Worm (Caenorhabditis elegans): ENCODE data around the gene T05C3.2.

The T05C3.2 gene

ce11 chrV:5493447-5493846 is at the start of gene T05C3.2:
T05C3.2 (plus strand) TSS chrV:5493747.
- TF ChIP-seq syd-9 (tag; optimal IDR thresholded peaks at IDR 0.05) (no peak), ceh-22 (tag; optimal IDR thresholded peaks at IDR 0.05) (no peak), ceh-14 (tag; optimal IDR thresholded peaks at IDR 0.05) (no peak), unc-86 (tag; optimal IDR thresholded peaks at IDR 0.05) (no peak), elt-4 (tag; optimal IDR thresholded peaks at IDR 0.05) (no peak)

ce11 chrV:5444037-5444436 is 49.5 kb upstream of the T05C3.2 start:
- no peak for TF ChIP-seq ceh-22 (tag; optimal IDR thresholded peaks at IDR 0.05)

ce11 chrV:5445839-5446238 is 47.7 kb upstream of the T05C3.2 start, which contains the start of gene F08F3.1:
F08F3.1 (plus strand) TSS chrV:5446139.
- TF ChIP-seq ceh-30 (tag; optimal IDR thresholded peaks at IDR 0.05), result no peak
- TF ChIP-seq hlh-15 (tag; optimal IDR thresholded peaks at IDR 0.05), result no peak
- no peak for TF ChIP-seq ceh-18 (tag; optimal IDR thresholded peaks at IDR 0.05)
- no peak for TF ChIP-seq dmd-4 (tag; optimal IDR thresholded peaks at IDR 0.05; ENCODE audit: borderline replicate concordance)

ce11 chrV:5447057-5447456 is 46.5 kb upstream of the T05C3.2 start:
- TF ChIP-seq nhr-232 (tag; optimal IDR thresholded peaks at IDR 0.05), result no peak
- TF ChIP-seq pax-1 (tag; optimal IDR thresholded peaks at IDR 0.05), result no peak
- no peak for TF ChIP-seq ztf-16 (tag; optimal IDR thresholded peaks at IDR 0.05)

- TF ChIP-seq tbx-2 (tag; optimal IDR thresholded peaks at IDR 0.05) (no peak), fkh-10 (GFP tag; optimal IDR thresholded peaks at IDR 0.05) (no peak), lim-6 (tag; optimal IDR thresholded peaks at IDR 0.05) (no peak), K09A11.1 (tag; optimal IDR thresholded peaks at IDR 0.05; ENCODE audit: insufficient read depth) (no peak), fax-1 (tag; optimal IDR thresholded peaks at IDR 0.05) (no peak), pax-1 (tag; optimal IDR thresholded peaks at IDR 0.05) (no peak), tbx-7 (tag; optimal IDR thresholded peaks at IDR 0.05) (no peak), lin-11 (tag; optimal IDR thresholded peaks at IDR 0.05) (no peak), ceh-45 (GFP tag; IDR thresholded peaks at IDR 0.05) (no peak), ceh-31 (tag; optimal IDR thresholded peaks at IDR 0.05) (no peak), sdc-2 (tag; optimal IDR thresholded peaks at IDR 0.05) (no peak)
Observed at ce11 chrV:5450742-5451141, 42.8 kb upstream of the T05C3.2 start.

- no peak for TF ChIP-seq nhr-11 (tag; optimal IDR thresholded peaks at IDR 0.05)
- no peak for TF ChIP-seq fax-1 (tag; optimal IDR thresholded peaks at IDR 0.05)
- no peak for TF ChIP-seq eyg-1 (tag; optimal IDR thresholded peaks at IDR 0.05)
- TF ChIP-seq lin-11 (tag; optimal IDR thresholded peaks at IDR 0.05), result no peak
- TF ChIP-seq elt-4 (tag; optimal IDR thresholded peaks at IDR 0.05), result no peak
- no peak for TF ChIP-seq ama-1 (optimal IDR thresholded peaks at IDR 0.05)
- no peak for TF ChIP-seq Y22D7AL.16 (tag; optimal IDR thresholded peaks at IDR 0.05)
- TF ChIP-seq ets-4 (tag; optimal IDR thresholded peaks at IDR 0.05), result no peak
- no peak for TF ChIP-seq K02D7.2 (tag; optimal IDR thresholded peaks at IDR 0.05)
- TF ChIP-seq odd-2 (tag; optimal IDR thresholded peaks at IDR 0.05), result no peak
- TF ChIP-seq madf-2 (tag; optimal IDR thresholded peaks at IDR 0.05), result no peak
- no peak for TF ChIP-seq rnt-1 (tag; optimal IDR thresholded peaks at IDR 0.05)
- no peak for TF ChIP-seq unc-55 (GFP tag; optimal IDR thresholded peaks at IDR 0.05)
- TF ChIP-seq ceh-22 (tag; optimal IDR thresholded peaks at IDR 0.05), result no peak
- no peak for TF ChIP-seq nfya-1 (tag; optimal IDR thresholded peaks at IDR 0.05)
- TF ChIP-seq K09A11.1 (tag; optimal IDR thresholded peaks at IDR 0.05; ENCODE audit: insufficient read depth), result no peak
Observed at ce11 chrV:5453615-5454014, 39.9 kb upstream of the T05C3.2 start, which contains the start of gene glc-3. glc-3 (minus strand) TSS chrV:5453715.

ce11 chrV:5454955-5455354 is 38.6 kb upstream of the T05C3.2 start:
- TF ChIP-seq ceh-18 (tag; optimal IDR thresholded peaks at IDR 0.05) (no peak), pag-3 (tag; optimal IDR thresholded peaks at IDR 0.05; ENCODE audit: borderline replicate concordance) (no peak), madf-2 (tag; optimal IDR thresholded peaks at IDR 0.05) (no peak), ceh-48 (tag; optimal IDR thresholded peaks at IDR 0.05) (no peak), nhr-11 (tag; optimal IDR thresholded peaks at IDR 0.05) (no peak), tbx-7 (tag; optimal IDR thresholded peaks at IDR 0.05) (no peak), ceh-6 (GFP tag; optimal IDR thresholded peaks at IDR 0.05) (no peak), elt-2 (tag; optimal IDR thresholded peaks at IDR 0.05) (no peak), C08G9.2 (tag; optimal IDR thresholded peaks at IDR 0.05) (no peak), sox-2 (GFP tag; IDR thresholded peaks at IDR 0.05) (no peak), ama-1 (optimal IDR thresholded peaks at IDR 0.05) (no peak), nfya-1 (tag; optimal IDR thresholded peaks at IDR 0.05) (no peak), pqm-1 (tag; optimal IDR thresholded peaks at IDR 0.05) (no peak), T23F11.4 (GFP tag; optimal IDR thresholded peaks at IDR 0.05) (no peak)
